Worm (Caenorhabditis elegans) whole organism, L2 larva: ENCODE data around the gene srj-44.

Source experiments
- C34F6.9 ChIP-seq: fragments of 150-350 bp; optimal IDR thresholded peaks from 2 replicates; lab custom pipeline; 2014; ENCODE audit warnings: missing biosample characterization, missing genetic modification characterization
- alr-1 ChIP-seq: fragments of 150-350 bp; optimal IDR thresholded peaks from 2 replicates; lab custom pipeline; 2014; ENCODE audit warnings: missing biosample characterization, missing genetic modification characterization
- aly-2 ChIP-seq: fragments of 150-350 bp; optimal IDR thresholded peaks from 2 replicates; lab custom pipeline; 2014; ENCODE audit warnings: missing biosample characterization, missing genetic modification characterization
- ama-1 ChIP-seq: fragments of 150-350 bp; optimal IDR thresholded peaks from 2 replicates; lab custom pipeline; 2018; ENCODE audit warnings: inconsistent platforms
- blmp-1 ChIP-seq: sonication (generic microtip); optimal IDR thresholded peaks from 2 replicates; lab custom pipeline; 2017; ENCODE audit warnings: missing genetic modification characterization, mild to moderate bottlenecking, missing compliant biosample characterization, antibody characterized with exemption, moderate library complexity; ENCODE audit not compliant: insufficient read depth
- ceh-16 ChIP-seq: fragments of 150-350 bp; optimal IDR thresholded peaks from 2 replicates; lab custom pipeline; 2014; ENCODE audit warnings: missing biosample characterization, missing genetic modification characterization
- ceh-82 ChIP-seq: fragments of 150-350 bp; optimal IDR thresholded peaks from 2 replicates; lab custom pipeline; 2014; ENCODE audit warnings: missing biosample characterization, missing genetic modification characterization
- crh-2 ChIP-seq: sonication (generic microtip); optimal IDR thresholded peaks from 2 replicates; lab custom pipeline; 2017; ENCODE audit warnings: missing biosample characterization, missing genetic modification characterization
- dmd-4 ChIP-seq: sonication (generic microtip); optimal IDR thresholded peaks from 2 replicates; lab custom pipeline; 2017; ENCODE audit warnings: missing biosample characterization, missing genetic modification characterization
- egl-27 ChIP-seq: sonication (generic microtip); optimal IDR thresholded peaks from 3 replicates; lab custom pipeline; 2017; ENCODE audit warnings: missing biosample characterization, missing genetic modification reagents, missing genetic modification characterization
- elt-1 ChIP-seq: fragments of 150-350 bp; optimal IDR thresholded peaks from 2 replicates; lab custom pipeline; 2014; ENCODE audit warnings: missing biosample characterization, missing genetic modification characterization
- elt-3 ChIP-seq: sonication (generic microtip); optimal IDR thresholded peaks from 2 replicates; lab custom pipeline; 2017; ENCODE audit warnings: missing biosample characterization, missing genetic modification characterization
- fos-1 ChIP-seq: fragments of 150-350 bp; optimal IDR thresholded peaks from 2 replicates; lab custom pipeline; 2014; ENCODE audit warnings: missing biosample characterization, missing genetic modification characterization
- gmeb-1 ChIP-seq: fragments of 150-350 bp; optimal IDR thresholded peaks from 2 replicates; lab custom pipeline; 2014; ENCODE audit warnings: missing biosample characterization, missing genetic modification characterization
- lin-11 ChIP-seq: fragments of 150-350 bp; sonication (generic microtip); optimal IDR thresholded peaks from 2 replicates; lab custom pipeline; 2014; ENCODE audit warnings: missing biosample characterization, missing genetic modification characterization, inconsistent platforms, mixed read lengths
- lin-39 ChIP-seq: fragments of 150-350 bp; optimal IDR thresholded peaks from 2 replicates; lab custom pipeline; 2014; ENCODE audit warnings: missing biosample characterization, missing genetic modification reagents, missing genetic modification characterization
- lsy-2 ChIP-seq, 2 experiments: fragments of 150-350 bp in 1 of 2; sonication (generic microtip) in 1 of 2; optimal IDR thresholded peaks; 2 replicates each; lab custom pipeline; 2014 to 2017; ENCODE audit warnings: missing biosample characterization in 2 of 2, missing genetic modification characterization in 2 of 2
- mab-5 ChIP-seq: fragments of 150-350 bp; optimal IDR thresholded peaks from 2 replicates; lab custom pipeline; 2014; ENCODE audit warnings: missing biosample characterization, missing genetic modification characterization
- mbf-1 ChIP-seq: sonication (generic microtip); optimal IDR thresholded peaks from 2 replicates; lab custom pipeline; 2017; ENCODE audit warnings: missing biosample characterization, missing genetic modification characterization
- mdl-1 ChIP-seq, 2 experiments: fragments of 150-350 bp in 1 of 2; sonication (generic microtip) in 1 of 2; optimal IDR thresholded peaks; 2 replicates each; lab custom pipeline; 2017; ENCODE audit warnings: missing biosample characterization in 2 of 2, missing genetic modification characterization in 2 of 2
- nhr-10 ChIP-seq: sonication (generic microtip); optimal IDR thresholded peaks from 2 replicates; lab custom pipeline; 2017; ENCODE audit warnings: missing biosample characterization, missing genetic modification characterization
- nhr-11 ChIP-seq: fragments of 150-350 bp; optimal IDR thresholded peaks from 2 replicates; lab custom pipeline; 2014; ENCODE audit warnings: missing biosample characterization, missing genetic modification characterization
- nhr-12 ChIP-seq: fragments of 150-350 bp; optimal IDR thresholded peaks from 2 replicates; lab custom pipeline; 2014; ENCODE audit warnings: missing biosample characterization, missing genetic modification characterization
- nhr-21 ChIP-seq: fragments of 150-350 bp; optimal IDR thresholded peaks from 2 replicates; lab custom pipeline; 2014; ENCODE audit warnings: missing biosample characterization, missing genetic modification characterization
- nhr-23 ChIP-seq: fragments of 150-350 bp; optimal IDR thresholded peaks from 2 replicates; lab custom pipeline; 2014; ENCODE audit warnings: missing biosample characterization, missing genetic modification reagents, missing genetic modification characterization
- nhr-25 ChIP-seq: fragments of 150-350 bp; sonication (generic microtip); optimal IDR thresholded peaks from 3 replicates; lab custom pipeline; 2014; ENCODE audit warnings: missing biosample characterization, missing genetic modification characterization
- nhr-6 ChIP-seq: fragments of 150-350 bp; optimal IDR thresholded peaks from 2 replicates; lab custom pipeline; 2014; ENCODE audit warnings: missing biosample characterization, missing genetic modification characterization
- skn-1 ChIP-seq: sonication (generic microtip); optimal IDR thresholded peaks from 2 replicates; lab custom pipeline; 2017; ENCODE audit warnings: missing biosample characterization, missing genetic modification characterization
- sma-9 ChIP-seq, 2 experiments: fragments of 150-350 bp in 1 of 2; sonication (generic microtip) in 1 of 2; optimal IDR thresholded peaks; 2 replicates each; lab custom pipeline; 2014 to 2016; ENCODE audit warnings: missing genetic modification characterization in 2 of 2, mild to moderate bottlenecking in 1 of 2, missing biosample characterization in 1 of 2, missing compliant biosample characterization in 1 of 2, missing genetic modification reagents in 1 of 2, moderate library complexity in 1 of 2
- snpc-4 ChIP-seq: fragments of 150-350 bp; optimal IDR thresholded peaks from 2 replicates; lab custom pipeline; 2014; ENCODE audit warnings: missing biosample characterization, missing genetic modification characterization
- unc-39 ChIP-seq: fragments of 150-350 bp; optimal IDR thresholded peaks from 2 replicates; lab custom pipeline; 2014; ENCODE audit warnings: missing biosample characterization, missing genetic modification characterization
- unc-55 ChIP-seq: fragments of 150-350 bp; sonication (generic microtip); optimal IDR thresholded peaks from 3 replicates; lab custom pipeline; 2014; ENCODE audit warnings: missing biosample characterization, missing genetic modification reagents, missing genetic modification characterization
- unc-62 ChIP-seq: fragments of 150-350 bp; optimal IDR thresholded peaks from 2 replicates; lab custom pipeline; 2014; ENCODE audit warnings: missing biosample characterization, missing genetic modification reagents, missing genetic modification characterization
- ztf-11 ChIP-seq: sonication (generic microtip); optimal IDR thresholded peaks from 2 replicates; lab custom pipeline; 2017; ENCODE audit warnings: missing biosample characterization, missing genetic modification characterization

Gene srj-44

ce11 chrV:2884411-2884810 lies 38.7 kb upstream of the srj-44 start, which contains the start of gene sre-24:
sre-24 (plus strand) TSS chrV:2884711.
- TF ChIP-seq aly-2 (tag; lab: Kevin White, UChicago) (no peak), elt-3 (tag; lab: Kevin White, UChicago) (no peak), C34F6.9 (tag; lab: Kevin White, UChicago) (no peak), snpc-4 (no peak), egl-27 (tag; lab: Kevin White, UChicago) (no peak), ztf-11 (tag; lab: Kevin White, UChicago) (no peak), ceh-16 (tag; lab: Kevin White, UChicago) (no peak), nhr-11 (tag; lab: Kevin White, UChicago) (no peak), gmeb-1 (tag; lab: Kevin White, UChicago) (no peak)
- TF ChIP-seq, all 48 proteins: peak for 0

- TF ChIP-seq aly-2 (tag; lab: Kevin White, UChicago): no peak
- no peak for TF ChIP-seq mab-5 (tag; lab: Kevin White, UChicago)
- TF ChIP-seq unc-62 (GFP tag; lab: Kevin White, UChicago): no peak
- no peak for TF ChIP-seq egl-27 (tag; lab: Kevin White, UChicago)
- TF ChIP-seq ztf-11 (tag; lab: Kevin White, UChicago): no peak
- TF ChIP-seq nhr-21 (tag; lab: Kevin White, UChicago): no peak
- no peak for TF ChIP-seq ama-1
- TF ChIP-seq, all 48 proteins: peak for 0
Measured at ce11 chrV:2883097-2883496, 37.4 kb upstream of the srj-44 start.

- no peak for TF ChIP-seq nhr-25
- TF ChIP-seq elt-3 (tag; lab: Kevin White, UChicago): no peak
- no peak for TF ChIP-seq unc-39 (tag; lab: Kevin White, UChicago)
- no peak for TF ChIP-seq mdl-1 (tag; optimal IDR thresholded peaks at IDR 0.05; lab: Kevin White, UChicago)
- no peak for TF ChIP-seq dmd-4 (tag; lab: Kevin White, UChicago)
- TF ChIP-seq elt-1 (tag; lab: Kevin White, UChicago): no peak
- TF ChIP-seq nhr-6 (tag; lab: Kevin White, UChicago): no peak
- no peak for TF ChIP-seq nhr-23 (tag; lab: Kevin White, UChicago)
- TF ChIP-seq sma-9 (GFP tag; optimal IDR thresholded peaks at IDR 0.05; lab: Kevin White, UChicago): no peak
- TF ChIP-seq sma-9 (tag; optimal IDR thresholded peaks at IDR 0.05; lab: Kevin White, UChicago): no peak
- TF ChIP-seq ceh-16 (tag; lab: Kevin White, UChicago): no peak
- no peak for TF ChIP-seq unc-62 (GFP tag; lab: Kevin White, UChicago)
- TF ChIP-seq skn-1 (tag; lab: Kevin White, UChicago): no peak
- TF ChIP-seq nhr-12: no peak
- TF ChIP-seq C34F6.9 (tag; lab: Kevin White, UChicago): no peak
- no peak for TF ChIP-seq fos-1
- no peak for TF ChIP-seq mbf-1 (tag; lab: Kevin White, UChicago)
Measured at ce11 chrV:2881565-2881964, 35.9 kb upstream of the srj-44 start.

ce11 chrV:2881016-2881415 lies 35.3 kb upstream of the srj-44 start, which contains the start of gene ifc-1:
ifc-1 (plus strand) TSS chrV:2881393.
- TF ChIP-seq lin-11 (tag; lab: Kevin White, UChicago): no peak
- no peak for TF ChIP-seq C34F6.9 (tag; lab: Kevin White, UChicago)
- peak; percentile 34 for TF ChIP-seq fos-1
- TF ChIP-seq ceh-16 (tag; lab: Kevin White, UChicago): no peak
- TF ChIP-seq, all 48 proteins: peak for 1

ce11 chrV:2880356-2880755 lies 34.7 kb upstream of the srj-44 start:
- TF ChIP-seq fos-1 (peak; percentile 82), nhr-10 (tag; lab: Kevin White, UChicago) (no peak), gmeb-1 (tag; lab: Kevin White, UChicago) (peak; percentile 31)

ce11 chrV:2879801-2880200 lies 34.1 kb upstream of the srj-44 start, which contains the start of gene str-39:
str-39 (minus strand) TSS chrV:2879901.
- no peak for TF ChIP-seq unc-55 (GFP tag; lab: Kevin White, UChicago)
- TF ChIP-seq alr-1 (tag; lab: Kevin White, UChicago): no peak
- no peak for TF ChIP-seq gmeb-1 (tag; lab: Kevin White, UChicago)
- no peak for TF ChIP-seq lsy-2 (tag; optimal IDR thresholded peaks at IDR 0.05; lab: Kevin White, UChicago)
- TF ChIP-seq lin-39 (tag; lab: Kevin White, UChicago): no peak
- TF ChIP-seq nhr-11 (tag; lab: Kevin White, UChicago): no peak
- TF ChIP-seq blmp-1 (tag; lab: Kevin White, UChicago): no peak
- TF ChIP-seq crh-2 (tag; lab: Kevin White, UChicago): no peak
- TF ChIP-seq ceh-82 (tag; lab: Kevin White, UChicago): no peak
- TF ChIP-seq elt-1 (tag; lab: Kevin White, UChicago): no peak
- no peak for TF ChIP-seq nhr-10 (tag; lab: Kevin White, UChicago)
- TF ChIP-seq nhr-25: no peak
